ENCODE assay signal across 3 worm cellular contexts in genomic region chrX:5850472-5850871, ce11.
A peak's percentile ranks its signal among the peaks of the same experiment; 100 is the strongest.
TF ChIP-seq lines count a peak whose summit lies in the region.

No protein-coding gene starts in this region.

TF ChIP-seq in whole organism, L1 larva, 84 proteins besides CTCF, POLR2A, EP300 and RAD21 (continues in another document):
- TF ChIP-seq fkh-8 (tag; optimal IDR thresholded peaks at IDR 0.05; lab: Kevin White, UChicago), result no peak
- no peak for TF ChIP-seq unc-98 (GFP tag; IDR thresholded peaks at IDR 0.05; lab: Robert Waterston, UW)
- peak; percentile 26; the same call in 1 of the 2 replicates for TF ChIP-seq nhr-19 (GFP tag; conservative IDR thresholded peaks at IDR 0.05; lab: Robert Waterston, UW)
- TF ChIP-seq nhr-11 (tag; optimal IDR thresholded peaks at IDR 0.05; lab: Kevin White, UChicago), result no peak
- no peak for TF ChIP-seq unc-62 (GFP tag; optimal IDR thresholded peaks at IDR 0.05; lab: Kevin White, UChicago)
- no peak for TF ChIP-seq aly-2 (tag; optimal IDR thresholded peaks at IDR 0.05; lab: Kevin White, UChicago)
- no peak for TF ChIP-seq ama-1 (optimal IDR thresholded peaks at IDR 0.05; lab: Kevin White, UChicago)
- TF ChIP-seq lin-13 (GFP tag; optimal IDR thresholded peaks at IDR 0.05; lab: Kevin White, UChicago), result no peak
- TF ChIP-seq tbx-2 (tag; optimal IDR thresholded peaks at IDR 0.05; lab: Kevin White, UChicago), result no peak
- TF ChIP-seq F16B12.6 (tag; optimal IDR thresholded peaks at IDR 0.05; lab: Kevin White, UChicago), result no peak
- TF ChIP-seq alr-1 (tag; optimal IDR thresholded peaks at IDR 0.05; lab: Kevin White, UChicago; ENCODE audit: borderline replicate concordance), result no peak
- TF ChIP-seq unc-86 (tag; optimal IDR thresholded peaks at IDR 0.05; lab: Kevin White, UChicago), result no peak
- no peak for TF ChIP-seq hlh-4 (tag; optimal IDR thresholded peaks at IDR 0.05; lab: Kevin White, UChicago)
- no peak for TF ChIP-seq hpl-2 (GFP tag; optimal IDR thresholded peaks at IDR 0.05; lab: Kevin White, UChicago)
- no peak for TF ChIP-seq tlp-1 (tag; optimal IDR thresholded peaks at IDR 0.05; lab: Kevin White, UChicago)
- no peak for TF ChIP-seq egl-27 (tag; optimal IDR thresholded peaks at IDR 0.05; lab: Kevin White, UChicago)
- TF ChIP-seq ceh-90 (tag; optimal IDR thresholded peaks at IDR 0.05; lab: Kevin White, UChicago), result no peak
- TF ChIP-seq rnt-1 (tag; optimal IDR thresholded peaks at IDR 0.05; lab: Kevin White, UChicago), result peak; percentile 23
- TF ChIP-seq nhr-237 (tag; optimal IDR thresholded peaks at IDR 0.05; lab: Kevin White, UChicago), result no peak
- TF ChIP-seq efl-3 (GFP tag; optimal IDR thresholded peaks at IDR 0.05; lab: Kevin White, UChicago), result no peak
- TF ChIP-seq nhr-71 (tag; optimal IDR thresholded peaks at IDR 0.05; lab: Kevin White, UChicago), result peak; percentile 43
- TF ChIP-seq ceh-63 (GFP tag; optimal IDR thresholded peaks at IDR 0.05; lab: Kevin White, UChicago), result no peak
- TF ChIP-seq nhr-77 (tag; optimal IDR thresholded peaks at IDR 0.05; lab: Kevin White, UChicago), result no peak
- TF ChIP-seq lin-14 (GFP tag; optimal IDR thresholded peaks at IDR 0.05; lab: Kevin White, UChicago), result no peak
- TF ChIP-seq swsn-7 (tag; optimal IDR thresholded peaks at IDR 0.05; lab: Kevin White, UChicago), result no peak
- TF ChIP-seq C04F5.9 (tag; optimal IDR thresholded peaks at IDR 0.05; lab: Kevin White, UChicago), result no peak
- peak; percentile 91 for TF ChIP-seq snpc-4 (tag; optimal IDR thresholded peaks at IDR 0.05; lab: Kevin White, UChicago)
- no peak for TF ChIP-seq aha-1 (tag; optimal IDR thresholded peaks at IDR 0.05; lab: Kevin White, UChicago)
- TF ChIP-seq blmp-1 (tag; optimal IDR thresholded peaks at IDR 0.05; lab: Kevin White, UChicago), result no peak
- TF ChIP-seq lin-15B (tag; optimal IDR thresholded peaks at IDR 0.05; lab: Kevin White, UChicago), result no peak
- TF ChIP-seq zip-4 (GFP tag; optimal IDR thresholded peaks at IDR 0.05; lab: Kevin White, UChicago), result no peak
- peak; percentile 4 for TF ChIP-seq nhr-85 (tag; lab: Kevin White, UChicago)
- peak; percentile 24 for TF ChIP-seq nhr-47 (tag; optimal IDR thresholded peaks at IDR 0.05; lab: Kevin White, UChicago)

TF ChIP-seq in whole organism, L2 larva, 48 proteins besides CTCF, POLR2A, EP300 and RAD21:
- TF ChIP-seq lin-11 (tag; optimal IDR thresholded peaks at IDR 0.05; lab: Kevin White, UChicago), result no peak
- TF ChIP-seq unc-39 (tag; optimal IDR thresholded peaks at IDR 0.05; lab: Kevin White, UChicago), result no peak
- no peak for TF ChIP-seq nhr-12 (tag; optimal IDR thresholded peaks at IDR 0.05; lab: Kevin White, UChicago)
- no peak for TF ChIP-seq nhr-77 (tag; optimal IDR thresholded peaks at IDR 0.05; lab: Kevin White, UChicago)
- TF ChIP-seq snpc-4 (tag; optimal IDR thresholded peaks at IDR 0.05; lab: Kevin White, UChicago), result peak; percentile 80
- TF ChIP-seq unc-55 (GFP tag; optimal IDR thresholded peaks at IDR 0.05; lab: Kevin White, UChicago), result no peak
- TF ChIP-seq skn-1 (tag; optimal IDR thresholded peaks at IDR 0.05; lab: Kevin White, UChicago), result no peak

TF ChIP-seq in whole organism, L3 larva, 47 proteins besides CTCF, POLR2A, EP300 and RAD21:
- peak; percentile 33 for TF ChIP-seq snpc-4 (tag; optimal IDR thresholded peaks at IDR 0.05; lab: Kevin White, UChicago)
- no peak for TF ChIP-seq lin-39 (tag; optimal IDR thresholded peaks at IDR 0.05; lab: Kevin White, UChicago)
- no peak for TF ChIP-seq elt-1 (tag; optimal IDR thresholded peaks at IDR 0.05; lab: Kevin White, UChicago)
- TF ChIP-seq fkh-2 (tag; optimal IDR thresholded peaks at IDR 0.05; lab: Kevin White, UChicago), result no peak
- no peak for TF ChIP-seq nhr-67 (tag; optimal IDR thresholded peaks at IDR 0.05; lab: Kevin White, UChicago)
- no peak for TF ChIP-seq egl-27 (tag; optimal IDR thresholded peaks at IDR 0.05; lab: Kevin White, UChicago)

Comparison
In these comparisons a context has a peak if more than half of its experiments do, and no peak if none do; other contexts are left out.
1. Of the 22 proteins assayed by ChIP-seq in both whole organism, L1 larva and whole organism, L2 larva: peak only in whole organism, L1 larva: none; only in whole organism, L2 larva: none; in both: snpc-4; in neither: 21.